Worm (Caenorhabditis elegans): ENCODE results near the gene nspb-10.

- TF ChIP-seq unc-86 (tag; optimal IDR thresholded peaks at IDR 0.05) (no peak), egl-27 (tag; optimal IDR thresholded peaks at IDR 0.05) (no peak)
Measured at ce11 chrII:14632823-14633222, 44.8 kb upstream of the nspb-10 start, which contains the start of gene C38C6.3.

All from whole organism, L1 larva.